Fruit fly (Drosophila melanogaster) whole organism, embryonic: Measurements from ENCODE around the gene CG1738.

Experiments
- CG1024 ChIP-seq: fragments of 200-800 bp; sonication (Bioruptor generic); IDR thresholded peaks from 2 replicates; pipeline ENCODE4 v1.3.6; 2022; ENCODE audit warnings: missing biosample characterization, missing genetic modification characterization
- CG11398 ChIP-seq: fragments of 200-800 bp; sonication (Bioruptor generic); optimal IDR thresholded peaks from 2 replicates; lab custom pipeline; 2016; ENCODE audit warnings: missing biosample characterization, missing genetic modification characterization
- CG13296 ChIP-seq: fragments of 200-800 bp; sonication (Bioruptor generic); optimal IDR thresholded peaks from 3 replicates; lab custom pipeline; 2018; ENCODE audit warnings: missing biosample characterization, mild to moderate bottlenecking, missing genetic modification characterization
- CG13624 ChIP-seq: fragments of 200-800 bp; sonication (Bioruptor generic); optimal IDR thresholded peaks from 2 replicates; lab custom pipeline; 2016; ENCODE audit warnings: missing biosample characterization, missing genetic modification characterization
- CG14965 ChIP-seq: fragments of 200-800 bp; sonication (Bioruptor generic); optimal IDR thresholded peaks from 2 replicates; lab custom pipeline; 2016; ENCODE audit warnings: missing biosample characterization, missing genetic modification characterization, borderline replicate concordance
- CG17361 ChIP-seq: fragments of 200-800 bp; sonication (Bioruptor generic); IDR thresholded peaks from 3 replicates; pipeline ENCODE4 v1.3.6; 2022; ENCODE audit warnings: missing biosample characterization, missing genetic modification characterization
- CG2678 ChIP-seq: fragments of 200-800 bp; sonication (Bioruptor generic); optimal IDR thresholded peaks from 3 replicates; lab custom pipeline; 2019; ENCODE audit warnings: missing biosample characterization, mild to moderate bottlenecking, missing genetic modification characterization, moderate library complexity
- CG31441 ChIP-seq: fragments of 200-800 bp; sonication (Bioruptor generic); IDR thresholded peaks from 2 replicates; pipeline ENCODE4 v1.3.6; 2022; ENCODE audit warnings: missing biosample characterization, missing genetic modification characterization
- CG3281 ChIP-seq: fragments of 200-800 bp; sonication (Bioruptor generic); optimal IDR thresholded peaks from 3 replicates; lab custom pipeline; 2017; ENCODE audit warnings: missing biosample characterization, mild to moderate bottlenecking, missing genetic modification characterization
- CG4617 ChIP-seq: fragments of 200-800 bp; sonication (Bioruptor generic); optimal IDR thresholded peaks from 3 replicates; lab custom pipeline; 2016; ENCODE audit warnings: missing biosample characterization, missing genetic modification characterization, borderline replicate concordance
- CG4707 ChIP-seq: fragments of 200-800 bp; sonication (Bioruptor generic); optimal IDR thresholded peaks from 2 replicates; lab custom pipeline; 2018; ENCODE audit warnings: missing biosample characterization, mild to moderate bottlenecking, missing genetic modification characterization, moderate library complexity
- CG5953 ChIP-seq: fragments of 200-800 bp; sonication (Bioruptor generic); IDR thresholded peaks from 2 replicates; pipeline ENCODE4 v1.3.6; 2022; ENCODE audit warnings: missing biosample characterization, missing genetic modification characterization
- CG7963 ChIP-seq: fragments of 200-800 bp; sonication (Bioruptor generic); IDR thresholded peaks from 3 replicates; pipeline ENCODE4 v1.3.6; 2022; ENCODE audit warnings: missing biosample characterization, missing genetic modification characterization; ENCODE audit not compliant: partially characterized antibody
- CHES-1-like ChIP-seq: fragments of 200-800 bp; sonication (Bioruptor generic); optimal IDR thresholded peaks from 2 replicates; lab custom pipeline; 2016; ENCODE audit warnings: missing biosample characterization, missing genetic modification characterization
- Dfd ChIP-seq, 2 experiments: fragments of >200 bp; optimal IDR thresholded peaks; 2 replicates each; lab custom pipeline; 2017; ENCODE audit warnings: missing biosample characterization in 2 of 2, missing genetic modification characterization in 2 of 2
- Hr78 ChIP-seq, 2 experiments: fragments of 200-800 bp in 1 of 2; fragments of >200 bp in 1 of 2; sonication (Bioruptor generic) in 1 of 2; optimal IDR thresholded peaks; 2 replicates each; lab custom pipeline; 2017 to 2019; ENCODE audit warnings: missing biosample characterization in 2 of 2, missing genetic modification characterization in 2 of 2, mild to moderate bottlenecking in 1 of 2, moderate library complexity in 1 of 2
- Lhr ChIP-seq: fragments of 200-800 bp; sonication (Bioruptor generic); optimal IDR thresholded peaks from 3 replicates; lab custom pipeline; 2017; ENCODE audit warnings: mild to moderate bottlenecking, missing biosample characterization, missing genetic modification reagents, missing genetic modification characterization
- Med ChIP-seq: fragments of 200-800 bp; sonication (Bioruptor generic); peaks from one replicate; lab custom pipeline; 2016; ENCODE audit warnings: missing biosample characterization, missing genetic modification characterization, mild to moderate bottlenecking, inconsistent platforms, moderate library complexity
- Meics ChIP-seq: fragments of 200-800 bp; sonication (Bioruptor generic); optimal IDR thresholded peaks from 2 replicates; lab custom pipeline; 2017; ENCODE audit warnings: missing biosample characterization, mild to moderate bottlenecking, missing genetic modification characterization
- Pdp1 ChIP-seq, 2 experiments: fragments of 200-800 bp; sonication (Bioruptor generic); optimal IDR thresholded peaks; 3 replicates each; lab custom pipeline; 2016; ENCODE audit warnings: missing biosample characterization in 2 of 2, missing genetic modification characterization in 2 of 2, mild to moderate bottlenecking in 1 of 2, moderate library complexity in 1 of 2
- Usf ChIP-seq: fragments of 200-800 bp; sonication (Bioruptor generic); optimal IDR thresholded peaks from 2 replicates; lab custom pipeline; 2017; ENCODE audit warnings: missing genotype, missing biosample characterization, missing genetic modification characterization
- bowl ChIP-seq: fragments of 200-800 bp; sonication (Bioruptor generic); IDR thresholded peaks from 2 replicates; pipeline ENCODE4 v1.3.6; 2022; ENCODE audit warnings: missing biosample characterization, missing genetic modification characterization
- bsh ChIP-seq, 2 experiments: fragments of 200-800 bp; sonication (Bioruptor generic); optimal IDR thresholded peaks; 2 replicates each; lab custom pipeline; 2017 to 2018; ENCODE audit warnings: mild to moderate bottlenecking in 2 of 2, missing biosample characterization in 2 of 2, missing genetic modification characterization in 2 of 2, moderate library complexity in 1 of 2
- caup ChIP-seq: fragments of 200-800 bp; sonication (Bioruptor generic); optimal IDR thresholded peaks from 3 replicates; lab custom pipeline; 2017; ENCODE audit warnings: missing biosample characterization, mild to moderate bottlenecking, missing genetic modification characterization, moderate library complexity; ENCODE audit not compliant: severe bottlenecking
- ci ChIP-seq: fragments of 200-800 bp; sonication (Bioruptor generic); IDR thresholded peaks from 3 replicates; pipeline ENCODE4 v1.3.6; 2022; ENCODE audit warnings: missing biosample characterization, missing genetic modification characterization
- danr ChIP-seq: fragments of 200-800 bp; sonication (Bioruptor generic); IDR thresholded peaks from 2 replicates; pipeline ENCODE4 v1.3.6; 2022; ENCODE audit warnings: missing biosample characterization, missing genetic modification characterization
- dm ChIP-seq: fragments of 200-800 bp; sonication (Bioruptor generic); optimal IDR thresholded peaks from 3 replicates; lab custom pipeline; 2016; ENCODE audit warnings: missing biosample characterization, missing genetic modification characterization
- dmrt99B ChIP-seq: fragments of 200-800 bp; sonication (Bioruptor generic); optimal IDR thresholded peaks from 2 replicates; lab custom pipeline; 2018; ENCODE audit warnings: missing biosample characterization, mild to moderate bottlenecking, missing genetic modification characterization, moderate library complexity
- dysf ChIP-seq: fragments of 200-800 bp; sonication (Bioruptor generic); IDR thresholded peaks from 3 replicates; pipeline ENCODE4 v1.3.6; 2022; ENCODE audit warnings: missing biosample characterization, missing genetic modification characterization
- fru ChIP-seq: fragments of >200 bp; optimal IDR thresholded peaks from 2 replicates; lab custom pipeline; 2017
- fu2 ChIP-seq: fragments of 200-800 bp; sonication (Bioruptor generic); optimal IDR thresholded peaks from 2 replicates; lab custom pipeline; 2016; ENCODE audit warnings: missing biosample characterization, missing genetic modification characterization
- knrl ChIP-seq: fragments of 200-800 bp; sonication (Bioruptor generic); IDR thresholded peaks from 3 replicates; pipeline ENCODE4 v1.3.6; 2022; ENCODE audit warnings: missing biosample characterization, missing genetic modification characterization; ENCODE audit not compliant: partially characterized antibody
- nmo ChIP-seq: fragments of 200-800 bp; sonication (Bioruptor generic); optimal IDR thresholded peaks from 2 replicates; lab custom pipeline; 2018; ENCODE audit warnings: missing biosample characterization, mild to moderate bottlenecking, missing genetic modification characterization, moderate library complexity
- scrt ChIP-seq: fragments of 200-800 bp; sonication (Bioruptor generic); optimal IDR thresholded peaks from 2 replicates; lab custom pipeline; 2018; ENCODE audit warnings: missing biosample characterization, mild to moderate bottlenecking, missing genetic modification characterization, moderate library complexity
- sisA ChIP-seq: fragments of 200-800 bp; sonication (Bioruptor generic); IDR thresholded peaks from 2 replicates; pipeline ENCODE4 v1.3.6; 2022; ENCODE audit warnings: missing biosample characterization, missing genetic modification characterization
- slp2 ChIP-seq: fragments of 200-800 bp; sonication (Bioruptor generic); optimal IDR thresholded peaks from 2 replicates; lab custom pipeline; 2016; ENCODE audit warnings: missing biosample characterization, missing genetic modification characterization
- zf30C ChIP-seq: fragments of 200-800 bp; sonication (Bioruptor generic); optimal IDR thresholded peaks from 3 replicates; lab custom pipeline; 2018; ENCODE audit warnings: missing biosample characterization, mild to moderate bottlenecking, missing genetic modification characterization

The CG1738 gene

dm6 chrX:11348829-11349228, at the start of gene CG1738 (continued):
- TF ChIP-seq CG13296 (peak; percentile 1), bsh (GFP tag; optimal IDR thresholded peaks at IDR 0.05; lab: Kevin White, UChicago) (peak in 1 of 2 experiments; percentile 4), dysf (GFP tag; lab: Robert Waterston, UW) (0 out of 3 replicates have a peak, but pooled peaks have one; percentile 45), CG17361 (GFP tag; lab: Robert Waterston, UW) (no peak), CG2678 (peak; percentile 31), scrt (GFP tag; lab: Kevin White, UChicago) (peak; percentile 5), CG4617 (GFP tag; lab: Kevin White, UChicago) (peak; percentile 14), zf30C (GFP tag; lab: Kevin White, UChicago) (no peak), Meics (peak; percentile 15), fru (no peak), Med (peak; percentile 79), Pdp1 (GFP tag; optimal IDR thresholded peaks at IDR 0.05; lab: Kevin White, UChicago) (peak in 1 of 2 experiments; percentile 90), ci (GFP tag; lab: Robert Waterston, UW) (no peak), Hr78 (GFP tag; optimal IDR thresholded peaks at IDR 0.05; lab: Kevin White, UChicago) (no peak), CG5953 (no peak), nmo (peak; percentile 15), dm (GFP tag; lab: Kevin White, UChicago) (peak; percentile 60), CG31441 (GFP tag; lab: Robert Waterston, UW) (0 out of 2 replicates have a peak, but pooled peaks have one; percentile 22), sisA (no peak), dmrt99B (tag; lab: Kevin White, UChicago) (peak; percentile 3)

dm6 chrX:11302683-11303082, 46.2 kb upstream of the CG1738 start, which contains the start of gene CG44422:
CG44422 (minus strand) TSS chrX:11302783.
- TF ChIP-seq CG4617 (GFP tag; lab: Kevin White, UChicago): no peak
- no peak for TF ChIP-seq knrl (GFP tag; lab: Robert Waterston, UW)
- TF ChIP-seq CG3281 (GFP tag; lab: Kevin White, UChicago): no peak
- no peak for TF ChIP-seq CG1024 (GFP tag; lab: Robert Waterston, UW)

- TF ChIP-seq fu2 (GFP tag; lab: Kevin White, UChicago): no peak
- no peak for TF ChIP-seq slp2 (GFP tag; lab: Kevin White, UChicago)
- no peak for TF ChIP-seq CG7963
- no peak for TF ChIP-seq Lhr (GFP tag; lab: Kevin White, UChicago)
- TF ChIP-seq caup: no peak
- no peak for TF ChIP-seq CG13624 (GFP tag; lab: Kevin White, UChicago)
- TF ChIP-seq bsh (GFP tag; optimal IDR thresholded peaks at IDR 0.05; lab: Kevin White, UChicago): no peak
- TF ChIP-seq danr (GFP tag; lab: Robert Waterston, UW): no peak
- no peak for TF ChIP-seq CG14965 (GFP tag; lab: Kevin White, UChicago)
- no peak for TF ChIP-seq bowl
- TF ChIP-seq Dfd (GFP tag; optimal IDR thresholded peaks at IDR 0.05; lab: Kevin White, UChicago): no peak
- TF ChIP-seq CHES-1-like: no peak
- TF ChIP-seq CG4707: no peak
- no peak for TF ChIP-seq Usf
- TF ChIP-seq CG11398 (GFP tag; lab: Kevin White, UChicago): no peak
These were observed 37.7 kb upstream of the CG1738 start, which contains the start of gene Ir10a for dm6 chrX:11311108-11311507. Ir10a (minus strand) TSS chrX:11311208.
